Worm (Caenorhabditis elegans): ENCODE data around the gene tag-120.

Gene tag-120

DNA sequence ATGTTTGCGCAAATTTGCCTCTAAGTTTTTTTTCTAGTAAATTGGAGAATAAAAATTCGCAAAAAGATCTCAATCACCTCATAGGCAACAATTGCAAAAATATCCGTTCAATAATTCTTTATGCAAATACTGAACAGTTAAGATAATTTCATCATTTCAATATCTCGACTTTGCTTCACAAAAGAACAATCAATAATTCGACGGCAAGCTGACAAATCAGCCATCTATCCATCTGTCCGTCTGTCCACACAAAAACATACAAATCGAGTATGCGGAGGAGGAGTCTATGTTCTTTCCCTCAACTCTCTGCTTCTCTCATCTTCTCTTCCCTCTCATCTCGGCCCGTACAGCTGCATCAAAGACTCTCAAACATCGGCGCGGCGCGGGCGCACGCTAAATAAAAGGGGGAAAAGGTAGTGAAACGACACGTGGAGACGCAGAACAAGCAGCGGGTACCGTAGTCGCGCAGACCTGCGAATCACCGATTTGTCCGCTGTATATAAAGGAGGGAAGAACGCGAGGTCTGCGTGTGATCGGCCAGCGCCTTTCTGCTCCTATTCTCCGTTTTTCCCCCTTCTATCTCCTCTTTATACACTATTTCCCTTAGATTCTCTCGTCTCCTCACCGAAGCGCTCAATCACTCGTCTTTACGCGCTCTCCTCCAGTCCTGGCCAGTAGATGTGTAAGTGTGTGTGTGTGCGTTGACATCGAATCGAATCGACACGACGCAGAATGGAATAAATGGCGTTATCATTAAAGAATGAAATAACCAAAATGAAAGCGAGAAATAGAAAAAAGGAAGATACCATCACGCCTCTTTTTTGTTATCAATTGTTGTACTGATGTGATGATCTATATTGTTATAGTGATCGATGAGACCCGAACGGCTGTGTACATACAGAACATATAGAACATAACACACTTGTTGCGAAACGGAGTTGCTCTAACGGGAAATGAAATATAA lies 21.4 kb upstream of the tag-120 start (continued):
- TF ChIP-seq B0019.2 (GFP tag; conservative IDR thresholded peaks at IDR 0.05) (peak; percentile 32; the same call in 1 of the 2 replicates), B0261.1 (tag; optimal IDR thresholded peaks at IDR 0.05) (peak; percentile 16), die-1 (tag; optimal IDR thresholded peaks at IDR 0.05) (peak; percentile 36), xnd-1 (tag; optimal IDR thresholded peaks at IDR 0.05) (no peak)

ce11 chrV:9729462-9730162 lies 20.0 kb upstream of the tag-120 start, which contains the start of the genes aagr-3 and drap-1:
Gene aagr-3, minus strand, starts transcription at chrV:9729512.
Gene drap-1, plus strand, starts transcription at chrV:9730106.
- TF ChIP-seq lin-54 (GFP tag; optimal IDR thresholded peaks at IDR 0.05) = peak; percentile 42
- TF ChIP-seq mcd-1 (GFP tag; IDR thresholded peaks at IDR 0.05) = peak; percentile 62
- no peak for TF ChIP-seq lag-1 (GFP tag; IDR thresholded peaks at IDR 0.05)
- TF ChIP-seq lsl-1 (GFP tag; optimal IDR thresholded peaks at IDR 0.05) = peak; percentile 60
- TF ChIP-seq ceh-91 (GFP tag; IDR thresholded peaks at IDR 0.05) = 0 out of 2 replicates have a peak, but pooled peaks have one; percentile 27
- TF ChIP-seq attf-5 (GFP tag; optimal IDR thresholded peaks at IDR 0.05) = peak; percentile 61
- peak; percentile 10 for TF ChIP-seq dpl-1 (GFP tag; optimal IDR thresholded peaks at IDR 0.05)
- peak; percentile 54 for TF ChIP-seq snpc-3.4 (tag; optimal IDR thresholded peaks at IDR 0.05)
- TF ChIP-seq xnd-1 (tag; optimal IDR thresholded peaks at IDR 0.05) = no peak
- peak; percentile 3 for TF ChIP-seq efl-1 (GFP tag; optimal IDR thresholded peaks at IDR 0.05)
- TF ChIP-seq lin-40 (tag; optimal IDR thresholded peaks at IDR 0.05) = peak; percentile 11
- TF ChIP-seq snpc-4 (GFP tag; optimal IDR thresholded peaks at IDR 0.05) = no peak
- peak in 1 of 4 experiments; percentile 8 for TF ChIP-seq snpc-4 (tag; optimal IDR thresholded peaks at IDR 0.05)
- TF ChIP-seq bed-1 (GFP tag; IDR thresholded peaks at IDR 0.05) = no peak
- peak; percentile 14; the same call in 1 of the 2 replicates for TF ChIP-seq dox-1 (GFP tag; IDR thresholded peaks at IDR 0.05)
- no peak for TF ChIP-seq F23B12.7 (tag; optimal IDR thresholded peaks at IDR 0.05; ENCODE audit: insufficient read depth)
- no peak for TF ChIP-seq cebp-1 (GFP tag; IDR thresholded peaks at IDR 0.05)
- peak; percentile 40 for TF ChIP-seq cebp-1 (tag; optimal IDR thresholded peaks at IDR 0.05)
- no peak for TF ChIP-seq C17E4.6 (GFP tag; IDR thresholded peaks at IDR 0.05)
- TF ChIP-seq tbp1 (GFP tag; optimal IDR thresholded peaks at IDR 0.05) = peak; percentile 0
- TF ChIP-seq D2030.7 (GFP tag; IDR thresholded peaks at IDR 0.05) = 0 out of 2 replicates have a peak, but pooled peaks have one; percentile 17
- TF ChIP-seq F33H1.4 (GFP tag; IDR thresholded peaks at IDR 0.05) = peak; percentile 50; the same call in 1 of the 2 replicates
- TF ChIP-seq ztf-28 (GFP tag; IDR thresholded peaks at IDR 0.05) = no peak
- TF ChIP-seq nhr-80 (tag; optimal IDR thresholded peaks at IDR 0.05) = peak; percentile 66
- no peak for TF ChIP-seq ceh-40 (GFP tag; IDR thresholded peaks at IDR 0.05)
- no peak for TF ChIP-seq snpc-1.3 (tag; optimal IDR thresholded peaks at IDR 0.05; ENCODE audit: insufficient read depth)
- TF ChIP-seq rec-8 (tag; optimal IDR thresholded peaks at IDR 0.05) = no peak

- TF ChIP-seq lin-35 (GFP tag; optimal IDR thresholded peaks at IDR 0.05) = no peak
- peak; percentile 39 for TF ChIP-seq nhr-80 (tag; optimal IDR thresholded peaks at IDR 0.05)
Measured at ce11 chrV:9725719-9726118, 16.1 kb upstream of the tag-120 start.

All from whole organism, young adult.